Worm (Caenorhabditis elegans) whole organism, L4/young adult: ENCODE results near the gene lev-8.

Source experiments
- dao-5 ChIP-seq: sonication (generic microtip); optimal IDR thresholded peaks from 2 replicates; lab custom pipeline; 2016; ENCODE audit warnings: missing genotype, missing genetic modification characterization, moderate library complexity, missing compliant biosample characterization
- him-1 ChIP-seq: sonication (generic microtip); optimal IDR thresholded peaks from 2 replicates; lab custom pipeline; 2016; ENCODE audit warnings: missing genotype, missing genetic modification reagents, missing genetic modification characterization, missing compliant biosample characterization

ce11 chrX:11511231-11511630 lies 49.5 kb upstream of the lev-8 start, which contains the start of gene ccdc-149:
- TF ChIP-seq dao-5 (tag; lab: Kevin White, UChicago) (no peak), him-1 (tag; lab: Kevin White, UChicago) (no peak)
